Worm (Caenorhabditis elegans) whole organism, L1 larva: ENCODE results near the gene srx-47.
A peak's percentile ranks its signal among the peaks of the same experiment; 100 is the strongest.

Experiments used
- C04F5.9 ChIP-seq: sonication (generic microtip); optimal IDR thresholded peaks from 2 replicates; lab custom pipeline; 2016; ENCODE audit warnings: missing genetic modification characterization, missing compliant biosample characterization
- Y116A8C.19 ChIP-seq: sonication (generic microtip); optimal IDR thresholded peaks from 2 replicates; lab custom pipeline; 2016; ENCODE audit warnings: missing compliant biosample characterization, missing genetic modification characterization, borderline replicate concordance
- ama-1 ChIP-seq: fragments of 150-350 bp; optimal IDR thresholded peaks from 2 replicates; lab custom pipeline; 2014
- blmp-1 ChIP-seq: fragments of 150-350 bp; optimal IDR thresholded peaks from 2 replicates; lab custom pipeline; 2014; ENCODE audit warnings: missing biosample characterization, missing genetic modification characterization
- ces-1 ChIP-seq: fragments of 150-350 bp; optimal IDR thresholded peaks from 2 replicates; lab custom pipeline; 2014; ENCODE audit warnings: missing biosample characterization, missing genetic modification reagents, missing genetic modification characterization
- dpl-1 ChIP-seq, 3 experiments: fragments of 150-350 bp in 2 of 3; sonication (generic microtip) in 1 of 3; optimal IDR thresholded peaks; 2 replicates each; lab custom pipeline; 2014 to 2017; ENCODE audit warnings: missing biosample characterization in 3 of 3, missing genetic modification characterization in 3 of 3, missing genetic modification reagents in 3 of 3
- dsc-1 ChIP-seq: sonication (generic microtip); optimal IDR thresholded peaks from 2 replicates; lab custom pipeline; 2016; ENCODE audit warnings: mild to moderate bottlenecking, missing genetic modification characterization, missing compliant biosample characterization
- efl-1 ChIP-seq, 4 experiments: fragments of 150-350 bp; optimal IDR thresholded peaks in 3 of 4; peaks in 1 of 4; 1 replicate in 1 of 4; 2 replicates in 3 of 4; lab custom pipeline; 2014; ENCODE audit warnings: missing biosample characterization in 2 of 4, missing genetic modification characterization in 2 of 4, missing genetic modification reagents in 2 of 4
- elt-2 ChIP-seq: sonication (generic microtip); optimal IDR thresholded peaks from 2 replicates; lab custom pipeline; 2016; ENCODE audit warnings: missing genetic modification characterization, mild to moderate bottlenecking, inconsistent platforms, missing compliant biosample characterization, missing genetic modification reagents
- elt-3 ChIP-seq, 6 experiments: fragments of 150-350 bp in 1 of 6; sonication (generic microtip); optimal IDR thresholded peaks; 2 replicates each; lab custom pipeline; 2017 to 2018; ENCODE audit warnings: missing biosample characterization in 6 of 6, missing genetic modification characterization in 6 of 6, inconsistent platforms in 1 of 6
- ets-5 ChIP-seq: fragments of 200-800 bp; sonication (Bioruptor generic); IDR thresholded peaks from 2 replicates; pipeline ENCODE4 v1.3.6; 2022; ENCODE audit warnings: missing genetic modification characterization, missing compliant biosample characterization
- fkh-8 ChIP-seq: sonication (generic microtip); optimal IDR thresholded peaks from 2 replicates; lab custom pipeline; 2016; ENCODE audit warnings: mild to moderate bottlenecking, missing genetic modification characterization, missing compliant biosample characterization
- grh-1 ChIP-seq: fragments of 200-800 bp; sonication (Bioruptor generic); IDR thresholded peaks from 2 replicates; pipeline ENCODE4 v1.3.6; 2022; ENCODE audit warnings: missing genetic modification reagents, missing genetic modification characterization, missing compliant biosample characterization
- hlh-17 ChIP-seq: fragments of 200-800 bp; sonication (Bioruptor generic); optimal IDR thresholded peaks from 2 replicates; lab custom pipeline; 2018; ENCODE audit warnings: missing genetic modification characterization, mild to moderate bottlenecking, missing compliant biosample characterization, moderate library complexity, borderline replicate concordance
- isw-1 ChIP-seq: fragments of 200-800 bp; sonication (Bioruptor generic); IDR thresholded peaks from 2 replicates; pipeline ENCODE4 v1.3.6; 2022; ENCODE audit warnings: missing genetic modification characterization, missing compliant biosample characterization
- jun-1 ChIP-seq: fragments of 150-350 bp; optimal IDR thresholded peaks from 2 replicates; lab custom pipeline; 2014; ENCODE audit warnings: missing biosample characterization, missing genetic modification reagents, missing genetic modification characterization
- lin-13 ChIP-seq: fragments of 150-350 bp; optimal IDR thresholded peaks from 2 replicates; lab custom pipeline; 2014; ENCODE audit warnings: missing biosample characterization, missing genetic modification reagents, missing genetic modification characterization
- lin-14 ChIP-seq: fragments of 200-800 bp; sonication (Bioruptor generic); optimal IDR thresholded peaks from 2 replicates; lab custom pipeline; 2018; ENCODE audit warnings: mild to moderate bottlenecking, missing genetic modification characterization, moderate library complexity, missing compliant biosample characterization
- lin-35 ChIP-seq, 2 experiments: fragments of 150-350 bp; optimal IDR thresholded peaks; 2 replicates each; lab custom pipeline; 2014; ENCODE audit warnings: missing biosample characterization in 2 of 2, missing genetic modification characterization in 2 of 2, missing genetic modification reagents in 2 of 2
- lin-39 ChIP-seq: fragments of 150-350 bp; optimal IDR thresholded peaks from 2 replicates; lab custom pipeline; 2014; ENCODE audit warnings: missing biosample characterization, missing genetic modification reagents, missing genetic modification characterization
- lsy-2 ChIP-seq, 2 experiments: fragments of 150-350 bp; optimal IDR thresholded peaks; 2 replicates each; lab custom pipeline; 2014; ENCODE audit warnings: missing biosample characterization in 2 of 2, missing genetic modification characterization in 2 of 2
- mep-1 ChIP-seq: fragments of 150-350 bp; optimal IDR thresholded peaks from 2 replicates; lab custom pipeline; 2014; ENCODE audit warnings: missing biosample characterization, missing genetic modification characterization
- nhr-11 ChIP-seq: fragments of 150-350 bp; optimal IDR thresholded peaks from 2 replicates; lab custom pipeline; 2014; ENCODE audit warnings: missing biosample characterization, missing genetic modification characterization
- nhr-20 ChIP-seq: sonication (generic microtip); optimal IDR thresholded peaks from 2 replicates; lab custom pipeline; 2016; ENCODE audit warnings: mild to moderate bottlenecking, missing genetic modification characterization, missing compliant biosample characterization
- nhr-28 ChIP-seq: fragments of 150-350 bp; optimal IDR thresholded peaks from 2 replicates; lab custom pipeline; 2014; ENCODE audit warnings: missing biosample characterization, missing genetic modification characterization
- nhr-47 ChIP-seq: sonication (generic microtip); optimal IDR thresholded peaks from 2 replicates; lab custom pipeline; 2016; ENCODE audit warnings: mild to moderate bottlenecking, missing genetic modification characterization, moderate library complexity, missing compliant biosample characterization
- nhr-71 ChIP-seq: sonication (generic microtip); optimal IDR thresholded peaks from 2 replicates; lab custom pipeline; 2016; ENCODE audit warnings: mild to moderate bottlenecking, missing genetic modification characterization, moderate library complexity, missing compliant biosample characterization
- nhr-76 ChIP-seq: sonication (generic microtip); optimal IDR thresholded peaks from 2 replicates; lab custom pipeline; 2017; ENCODE audit warnings: missing biosample characterization, missing genetic modification characterization
- nhr-77 ChIP-seq: fragments of 150-350 bp; optimal IDR thresholded peaks from 2 replicates; lab custom pipeline; 2014; ENCODE audit warnings: missing biosample characterization, missing genetic modification characterization
- nhr-85 ChIP-seq: sonication (generic microtip); peaks from one replicate; lab custom pipeline; 2016; ENCODE audit warnings: missing genetic modification characterization, inconsistent platforms, missing compliant biosample characterization
- nhr-90 ChIP-seq: sonication (generic microtip); optimal IDR thresholded peaks from 2 replicates; lab custom pipeline; 2016; ENCODE audit warnings: mild to moderate bottlenecking, missing genetic modification characterization, missing compliant biosample characterization; ENCODE audit not compliant: poor library complexity
- pag-3 ChIP-seq: sonication (generic microtip); optimal IDR thresholded peaks from 2 replicates; lab custom pipeline; 2017; ENCODE audit warnings: missing genetic modification characterization, mild to moderate bottlenecking, missing compliant biosample characterization, antibody characterized with exemption, borderline replicate concordance; ENCODE audit not compliant: insufficient read depth
- pax-3 ChIP-seq: fragments of 200-800 bp; sonication (Bioruptor generic); optimal IDR thresholded peaks from 2 replicates; lab custom pipeline; 2018; ENCODE audit warnings: mild to moderate bottlenecking, missing genetic modification characterization, moderate library complexity, missing compliant biosample characterization
- rnt-1 ChIP-seq: sonication (generic microtip); optimal IDR thresholded peaks from 2 replicates; lab custom pipeline; 2016; ENCODE audit warnings: mild to moderate bottlenecking, missing genetic modification characterization, moderate library complexity, missing compliant biosample characterization
- skn-1 ChIP-seq: fragments of 150-350 bp; optimal IDR thresholded peaks from 2 replicates; lab custom pipeline; 2014; ENCODE audit warnings: missing biosample characterization, missing genetic modification characterization
- sup-37 ChIP-seq: fragments of 200-800 bp; sonication (Bioruptor generic); optimal IDR thresholded peaks from 2 replicates; lab custom pipeline; 2018; ENCODE audit warnings: mild to moderate bottlenecking, missing genetic modification characterization, missing compliant biosample characterization
- swsn-7 ChIP-seq: sonication (generic microtip); optimal IDR thresholded peaks from 2 replicates; lab custom pipeline; 2016; ENCODE audit warnings: missing genetic modification characterization, missing compliant biosample characterization
- tbx-2 ChIP-seq: sonication (generic microtip); optimal IDR thresholded peaks from 2 replicates; lab custom pipeline; 2016; ENCODE audit warnings: missing genetic modification characterization, missing compliant biosample characterization
- unc-62 ChIP-seq: fragments of 150-350 bp; optimal IDR thresholded peaks from 2 replicates; lab custom pipeline; 2014; ENCODE audit warnings: missing biosample characterization, missing genetic modification reagents, missing genetic modification characterization
- unc-98 ChIP-seq: fragments of 200-800 bp; sonication (Bioruptor generic); IDR thresholded peaks from 2 replicates; pipeline ENCODE4 v1.3.6; 2022; ENCODE audit warnings: missing genetic modification characterization, missing compliant biosample characterization
- zip-4 ChIP-seq: fragments of 200-800 bp; sonication (Bioruptor generic); optimal IDR thresholded peaks from 2 replicates; lab custom pipeline; 2018; ENCODE audit warnings: mild to moderate bottlenecking, missing genetic modification characterization, moderate library complexity, missing compliant biosample characterization

srx-47 gene

DNA sequence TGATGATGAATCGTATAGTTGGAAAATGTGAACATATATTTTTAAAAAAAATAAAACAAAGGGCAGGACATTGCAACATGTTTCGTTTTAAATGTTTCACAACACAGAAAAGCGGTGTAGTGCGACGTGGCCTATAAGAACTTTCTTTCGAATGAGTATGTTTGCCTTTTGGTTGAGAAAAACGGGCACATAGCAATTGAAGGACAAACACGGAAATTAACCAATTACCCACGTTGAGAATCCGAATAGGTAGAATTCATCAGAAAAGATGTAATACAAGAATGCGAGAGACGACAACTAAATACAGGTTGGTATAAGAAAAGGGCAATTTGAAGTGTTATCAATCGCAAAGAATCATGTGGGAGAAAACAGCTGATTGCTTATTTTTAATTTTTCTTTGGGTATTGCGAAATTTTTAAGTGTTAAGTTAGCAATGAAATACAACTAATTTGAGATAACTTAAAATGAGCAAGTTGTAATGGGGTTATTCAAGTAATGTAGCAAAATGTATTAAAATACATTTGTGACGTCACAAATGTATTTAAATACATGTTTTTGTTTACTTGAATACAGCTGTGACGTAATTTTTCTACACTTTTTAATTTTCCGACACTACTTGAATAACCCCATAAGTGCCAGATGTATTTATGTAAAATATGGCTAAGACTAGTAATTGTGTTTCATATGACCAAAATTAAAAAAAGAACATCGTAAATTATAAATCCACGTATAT is 16.3 kb upstream of the srx-47 start, which contains the start of gene acl-14:
acl-14 (minus strand) TSS at position 316 of the 733 bp plus-strand sequence.
- TF ChIP-seq jun-1 (no peak), pag-3 (tag; lab: Kevin White, UChicago) (peak; percentile 37), lin-14 (GFP tag; lab: Kevin White, UChicago) (peak; percentile 33), nhr-71 (peak; percentile 21), lin-35 (GFP tag; optimal IDR thresholded peaks at IDR 0.05; lab: Kevin White, UChicago) (peak in 1 of 2 experiments; percentile 32), mep-1 (tag; lab: Kevin White, UChicago) (no peak), nhr-20 (tag; lab: Kevin White, UChicago) (peak; percentile 12), elt-2 (peak; percentile 19), nhr-77 (no peak), isw-1 (GFP tag; lab: Robert Waterston, UW) (no peak), skn-1 (tag; lab: Kevin White, UChicago) (peak; percentile 23), nhr-11 (tag; lab: Kevin White, UChicago) (no peak), rnt-1 (tag; lab: Kevin White, UChicago) (no peak), efl-1 (optimal IDR thresholded peaks at IDR 0.05; lab: Kevin White, UChicago) (no peak), efl-1 (GFP tag; optimal IDR thresholded peaks at IDR 0.05 in 1 of 2; lab: Kevin White, UChicago) (peak in 1 of 2 experiments; percentile 45), nhr-85 (tag; lab: Kevin White, UChicago) (peak; percentile 89), zip-4 (GFP tag; lab: Kevin White, UChicago) (peak; percentile 71), pax-3 (tag; lab: Kevin White, UChicago) (peak; percentile 4), elt-3 (tag; optimal IDR thresholded peaks at IDR 0.05; lab: Kevin White, UChicago) (peak in 2 of 6 experiments; percentile 26 to 84), blmp-1 (tag; lab: Kevin White, UChicago) (peak; percentile 55)

DNA sequence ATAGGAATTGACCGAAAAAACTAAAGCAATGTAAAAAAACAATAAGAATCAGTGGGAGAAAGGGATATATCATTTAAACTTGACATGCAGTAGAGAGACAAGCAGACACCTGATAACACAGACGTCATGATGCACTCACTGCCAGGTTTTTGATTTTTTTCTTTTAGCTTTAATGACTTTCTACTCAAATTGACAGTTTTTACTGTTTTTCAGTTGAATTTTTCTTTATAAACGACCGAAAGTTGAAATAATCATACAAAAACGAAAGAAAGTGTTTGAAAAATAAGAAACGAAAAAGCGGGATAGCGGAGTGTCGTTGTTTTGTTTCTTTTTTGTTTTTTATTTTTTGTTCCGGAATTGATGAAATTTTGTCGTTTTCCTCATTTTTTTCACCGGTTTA is 15.6 kb upstream of the srx-47 start, which contains the start of gene ucp-4:
ucp-4 (plus strand) TSS at position 83 of the 400 bp plus-strand sequence.
- TF ChIP-seq dpl-1 (GFP tag; optimal IDR thresholded peaks at IDR 0.05; lab: Kevin White, UChicago) (peak in 1 of 3 experiments; percentile 24), lin-14 (GFP tag; lab: Kevin White, UChicago) (peak; percentile 23), blmp-1 (tag; lab: Kevin White, UChicago) (peak; percentile 44), nhr-28 (tag; lab: Kevin White, UChicago) (no peak), nhr-85 (tag; lab: Kevin White, UChicago) (peak; percentile 11), lsy-2 (tag; optimal IDR thresholded peaks at IDR 0.05; lab: Kevin White, UChicago) (peak in 1 of 2 experiments; percentile 9), ces-1 (GFP tag; lab: Kevin White, UChicago) (no peak)

DNA sequence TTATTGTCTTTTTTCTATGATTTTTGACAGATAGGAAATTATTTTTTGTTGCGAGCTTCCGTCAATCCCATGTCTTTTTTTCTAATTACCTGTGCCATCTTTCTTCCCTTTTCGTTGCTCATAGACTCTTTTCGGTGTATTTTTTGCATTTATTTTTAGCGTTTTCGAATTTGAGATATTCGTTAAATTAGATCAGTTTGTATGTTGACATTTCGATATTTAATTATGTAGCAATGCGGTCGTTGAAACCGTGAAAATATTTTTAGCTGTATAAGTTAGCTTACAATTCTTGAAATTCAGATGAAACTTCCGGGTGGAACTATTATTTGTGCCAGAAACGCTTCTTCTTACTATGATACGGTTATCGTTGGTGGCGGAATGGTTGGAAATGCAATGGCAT is 13.3 kb upstream of the srx-47 start, which contains the start of gene coq-6:
coq-6 (plus strand) TSS at position 301 of the 400 bp plus-strand sequence.
- TF ChIP-seq nhr-28 (tag; lab: Kevin White, UChicago), result no peak
- no peak for TF ChIP-seq lin-39 (tag; lab: Kevin White, UChicago)
- no peak for TF ChIP-seq nhr-11 (tag; lab: Kevin White, UChicago)
- TF ChIP-seq swsn-7 (tag; lab: Kevin White, UChicago), result no peak
- TF ChIP-seq tbx-2 (tag; lab: Kevin White, UChicago), result no peak
- no peak for TF ChIP-seq hlh-17 (GFP tag; lab: Kevin White, UChicago)
- TF ChIP-seq nhr-76 (tag; lab: Kevin White, UChicago), result no peak
- no peak for TF ChIP-seq rnt-1 (tag; lab: Kevin White, UChicago)
- TF ChIP-seq lin-35 (GFP tag; optimal IDR thresholded peaks at IDR 0.05; lab: Kevin White, UChicago), result no peak
- no peak for TF ChIP-seq grh-1 (GFP tag; lab: Robert Waterston, UW)
- TF ChIP-seq unc-98 (GFP tag; lab: Robert Waterston, UW), result no peak

DNA sequence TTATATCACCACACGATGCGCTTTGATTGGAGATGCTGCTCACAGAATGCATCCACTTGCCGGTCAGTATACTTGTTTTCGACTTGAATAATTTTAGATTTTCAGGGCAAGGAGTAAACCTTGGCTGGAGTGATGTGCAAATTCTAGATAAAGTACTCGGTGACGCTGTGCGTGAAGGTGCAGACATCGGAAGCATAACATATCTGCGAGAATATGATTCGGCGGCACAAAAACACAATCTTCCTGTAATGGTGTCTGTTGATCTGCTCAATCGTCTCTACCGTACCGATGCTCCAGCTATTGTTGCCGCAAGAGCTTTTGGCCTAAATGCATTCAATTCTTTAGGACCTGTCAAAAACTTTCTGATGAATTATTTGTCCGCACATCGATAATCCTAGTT is 11.3 kb upstream of the srx-47 start:
- TF ChIP-seq grh-1 (GFP tag; lab: Robert Waterston, UW) (no peak), Y116A8C.19 (tag; lab: Kevin White, UChicago) (no peak), nhr-77 (no peak), nhr-90 (tag; lab: Kevin White, UChicago) (no peak), ama-1 (lab: Kevin White, UChicago) (peak; percentile 86), isw-1 (GFP tag; lab: Robert Waterston, UW) (no peak), nhr-47 (tag; lab: Kevin White, UChicago) (peak; percentile 63), lin-14 (GFP tag; lab: Kevin White, UChicago) (no peak), efl-1 (optimal IDR thresholded peaks at IDR 0.05; lab: Kevin White, UChicago) (peak; percentile 14 to 22), efl-1 (GFP tag; optimal IDR thresholded peaks at IDR 0.05 in 1 of 2; lab: Kevin White, UChicago) (peak in 1 of 2 experiments; percentile 0), ets-5 (GFP tag; lab: Robert Waterston, UW) (no peak), dsc-1 (no peak), C04F5.9 (tag; lab: Kevin White, UChicago) (no peak), fkh-8 (peak; percentile 27), rnt-1 (tag; lab: Kevin White, UChicago) (no peak), pag-3 (tag; lab: Kevin White, UChicago) (no peak), lin-13 (GFP tag; lab: Kevin White, UChicago) (no peak), unc-62 (GFP tag; lab: Kevin White, UChicago) (no peak), nhr-20 (tag; lab: Kevin White, UChicago) (no peak), sup-37 (GFP tag; lab: Kevin White, UChicago) (no peak)
